Worm (Caenorhabditis elegans): Measurements from ENCODE around the gene F37A4.1.

F37A4.1 gene

ce11 chrIII:6711590-6711989 is 11.6 kb upstream of the F37A4.1 start, which contains the start of gene F37A4.5:
Gene F37A4.5, plus strand, starts transcription at chrIII:6711890.
- TF ChIP-seq tab-1 (GFP tag; IDR thresholded peaks at IDR 0.05) (no peak), ref-1 (GFP tag; conservative IDR thresholded peaks at IDR 0.05) (no peak), ztf-29 (GFP tag; IDR thresholded peaks at IDR 0.05) (no peak), T22C8.4 (GFP tag; IDR thresholded peaks at IDR 0.05) (no peak)

- no peak for TF ChIP-seq klf-2 (GFP tag; conservative IDR thresholded peaks at IDR 0.05)
- no peak for TF ChIP-seq med-1 (GFP tag; optimal IDR thresholded peaks at IDR 0.05; ENCODE audit: insufficient read depth)
- no peak for TF ChIP-seq cog-1 (tag; optimal IDR thresholded peaks at IDR 0.05)
- no peak for TF ChIP-seq ztf-23 (GFP tag; IDR thresholded peaks at IDR 0.05)
- TF ChIP-seq T22C8.4 (GFP tag; IDR thresholded peaks at IDR 0.05), result no peak
- no peak for TF ChIP-seq ref-1 (GFP tag; conservative IDR thresholded peaks at IDR 0.05)
- no peak for TF ChIP-seq ztf-29 (GFP tag; IDR thresholded peaks at IDR 0.05)
- no peak for TF ChIP-seq flt-1 (GFP tag; IDR thresholded peaks at IDR 0.05)
- no peak for TF ChIP-seq tab-1 (GFP tag; IDR thresholded peaks at IDR 0.05)
Observed at ce11 chrIII:6713266-6713665, 9.9 kb upstream of the F37A4.1 start, which contains the start of gene F37A4.4. Gene F37A4.4, plus strand, starts transcription at chrIII:6713566.

- TF ChIP-seq T22C8.4 (GFP tag; IDR thresholded peaks at IDR 0.05), result no peak
- no peak for TF ChIP-seq med-1 (GFP tag; optimal IDR thresholded peaks at IDR 0.05; ENCODE audit: insufficient read depth)
- TF ChIP-seq ztf-23 (GFP tag; IDR thresholded peaks at IDR 0.05), result no peak
- no peak for TF ChIP-seq flt-1 (GFP tag; IDR thresholded peaks at IDR 0.05)
- no peak for TF ChIP-seq tab-1 (GFP tag; IDR thresholded peaks at IDR 0.05)
- TF ChIP-seq ztf-29 (GFP tag; IDR thresholded peaks at IDR 0.05), result no peak
- TF ChIP-seq cog-1 (tag; optimal IDR thresholded peaks at IDR 0.05), result no peak
- no peak for TF ChIP-seq klf-2 (GFP tag; conservative IDR thresholded peaks at IDR 0.05)
- TF ChIP-seq ref-1 (GFP tag; conservative IDR thresholded peaks at IDR 0.05), result no peak
Observed at ce11 chrIII:6718270-6718669, 4.9 kb upstream of the F37A4.1 start, which contains the start of gene F37A4.3. Gene F37A4.3, plus strand, starts transcription at chrIII:6718570.

ce11 chrIII:6722208-6722679 is 945 bp upstream of the F37A4.1 start, which contains the start of the genes bath-41 and F37A4.2:
Gene bath-41, minus strand, starts transcription at chrIII:6722258.
Gene F37A4.2, plus strand, starts transcription at chrIII:6722454.
- TF ChIP-seq tab-1 (GFP tag; IDR thresholded peaks at IDR 0.05), result no peak
- TF ChIP-seq ref-1 (GFP tag; conservative IDR thresholded peaks at IDR 0.05), result no peak
- TF ChIP-seq ztf-29 (GFP tag; IDR thresholded peaks at IDR 0.05), result no peak
- TF ChIP-seq flt-1 (GFP tag; IDR thresholded peaks at IDR 0.05), result no peak
- no peak for TF ChIP-seq klf-2 (GFP tag; conservative IDR thresholded peaks at IDR 0.05)

- TF ChIP-seq ref-1 (GFP tag; conservative IDR thresholded peaks at IDR 0.05) (no peak), tab-1 (GFP tag; IDR thresholded peaks at IDR 0.05) (no peak), T22C8.4 (GFP tag; IDR thresholded peaks at IDR 0.05) (no peak), ztf-23 (GFP tag; IDR thresholded peaks at IDR 0.05) (no peak), klf-2 (GFP tag; conservative IDR thresholded peaks at IDR 0.05) (no peak), ztf-29 (GFP tag; IDR thresholded peaks at IDR 0.05) (no peak), flt-1 (GFP tag; IDR thresholded peaks at IDR 0.05) (no peak), cog-1 (tag; optimal IDR thresholded peaks at IDR 0.05) (no peak), med-1 (GFP tag; optimal IDR thresholded peaks at IDR 0.05; ENCODE audit: insufficient read depth) (no peak)
Observed at ce11 chrIII:6725489-6725888, 2.3 kb downstream of the F37A4.1 start, which contains the start of gene wdr-4. Gene wdr-4, plus strand, starts transcription at chrIII:6725789.

- TF ChIP-seq ztf-29 (GFP tag; IDR thresholded peaks at IDR 0.05), result no peak
- TF ChIP-seq ztf-23 (GFP tag; IDR thresholded peaks at IDR 0.05), result no peak
- no peak for TF ChIP-seq klf-2 (GFP tag; conservative IDR thresholded peaks at IDR 0.05)
- TF ChIP-seq ref-1 (GFP tag; conservative IDR thresholded peaks at IDR 0.05), result no peak
- TF ChIP-seq T22C8.4 (GFP tag; IDR thresholded peaks at IDR 0.05), result no peak
Observed at ce11 chrIII:6730185-6730850, 7.1 kb downstream of the F37A4.1 start, which contains the start of the genes Y102E9.5 and odr-4. Gene Y102E9.5, minus strand, starts transcription at chrIII:6730285. Gene odr-4, plus strand, starts transcription at chrIII:6730800.

- TF ChIP-seq cog-1 (tag; optimal IDR thresholded peaks at IDR 0.05) (no peak), tab-1 (GFP tag; IDR thresholded peaks at IDR 0.05) (no peak), flt-1 (GFP tag; IDR thresholded peaks at IDR 0.05) (no peak), ref-1 (GFP tag; conservative IDR thresholded peaks at IDR 0.05) (no peak), T22C8.4 (GFP tag; IDR thresholded peaks at IDR 0.05) (no peak), klf-2 (GFP tag; conservative IDR thresholded peaks at IDR 0.05) (no peak), ztf-29 (GFP tag; IDR thresholded peaks at IDR 0.05) (no peak), ztf-23 (GFP tag; IDR thresholded peaks at IDR 0.05) (no peak), med-1 (GFP tag; optimal IDR thresholded peaks at IDR 0.05; ENCODE audit: insufficient read depth) (no peak)
Observed at ce11 chrIII:6731285-6731684, 8.1 kb downstream of the F37A4.1 start.

- TF ChIP-seq ref-1 (GFP tag; conservative IDR thresholded peaks at IDR 0.05), result no peak
- TF ChIP-seq ztf-29 (GFP tag; IDR thresholded peaks at IDR 0.05), result no peak
- no peak for TF ChIP-seq med-1 (GFP tag; optimal IDR thresholded peaks at IDR 0.05; ENCODE audit: insufficient read depth)
- no peak for TF ChIP-seq cog-1 (tag; optimal IDR thresholded peaks at IDR 0.05)
- no peak for TF ChIP-seq klf-2 (GFP tag; conservative IDR thresholded peaks at IDR 0.05)
- no peak for TF ChIP-seq tab-1 (GFP tag; IDR thresholded peaks at IDR 0.05)
- no peak for TF ChIP-seq T22C8.4 (GFP tag; IDR thresholded peaks at IDR 0.05)
- TF ChIP-seq flt-1 (GFP tag; IDR thresholded peaks at IDR 0.05), result no peak
- no peak for TF ChIP-seq ztf-23 (GFP tag; IDR thresholded peaks at IDR 0.05)
Observed at ce11 chrIII:6734420-6734819, 11.2 kb downstream of the F37A4.1 start, which contains the start of gene Y102E9.3. Gene Y102E9.3, minus strand, starts transcription at chrIII:6734520.

- TF ChIP-seq ref-1 (GFP tag; conservative IDR thresholded peaks at IDR 0.05) (no peak), ztf-29 (GFP tag; IDR thresholded peaks at IDR 0.05) (no peak), T22C8.4 (GFP tag; IDR thresholded peaks at IDR 0.05) (no peak), med-1 (GFP tag; optimal IDR thresholded peaks at IDR 0.05; ENCODE audit: insufficient read depth) (no peak), ztf-23 (GFP tag; IDR thresholded peaks at IDR 0.05) (no peak), tab-1 (GFP tag; IDR thresholded peaks at IDR 0.05) (no peak), cog-1 (tag; optimal IDR thresholded peaks at IDR 0.05) (no peak), flt-1 (GFP tag; IDR thresholded peaks at IDR 0.05) (no peak), klf-2 (GFP tag; conservative IDR thresholded peaks at IDR 0.05) (no peak)
Observed at ce11 chrIII:6736566-6736965, 13.4 kb downstream of the F37A4.1 start, which contains the start of gene Y102E9.6. Gene Y102E9.6, minus strand, starts transcription at chrIII:6736666.

Data from whole organism, midembryonic.